Fruit fly (Drosophila melanogaster): ENCODE data around the gene Axs.

Axs gene

dm6 chrX:16632135-16632534, 51.6 kb downstream of the Axs start, which contains the start of gene CG9777:
CG9777 (minus strand) TSS chrX:16632235.
- no peak for TF ChIP-seq dimm (GFP tag; IDR thresholded peaks at IDR 0.05)
- TF ChIP-seq so (GFP tag; IDR thresholded peaks at IDR 0.05): no peak
- TF ChIP-seq Vsx1 (GFP tag; optimal IDR thresholded peaks at IDR 0.05): no peak
- no peak for TF ChIP-seq CG13624 (GFP tag; optimal IDR thresholded peaks at IDR 0.05)
- no peak for TF ChIP-seq CG17361 (GFP tag; IDR thresholded peaks at IDR 0.05)
- no peak for TF ChIP-seq nerfin-2 (GFP tag; IDR thresholded peaks at IDR 0.05; ENCODE audit: partially characterized antibody)
- no peak for TF ChIP-seq CG14667 (GFP tag; IDR thresholded peaks at IDR 0.05)
- no peak for TF ChIP-seq ATbp (GFP tag; optimal IDR thresholded peaks at IDR 0.05)
- TF ChIP-seq Doc3 (GFP tag; IDR thresholded peaks at IDR 0.05; ENCODE audit: partially characterized antibody): no peak
- no peak for TF ChIP-seq fu2 (GFP tag; optimal IDR thresholded peaks at IDR 0.05)
- no peak for TF ChIP-seq org-1 (GFP tag; optimal IDR thresholded peaks at IDR 0.05)
- no peak for TF ChIP-seq CG13424 (tag; optimal IDR thresholded peaks at IDR 0.05)
- TF ChIP-seq NFAT (GFP tag; IDR thresholded peaks at IDR 0.05): no peak
- no peak for TF ChIP-seq ssp (GFP tag; IDR thresholded peaks at IDR 0.05)
- no peak for TF ChIP-seq CG14441 (GFP tag; IDR thresholded peaks at IDR 0.05)
- no peak for TF ChIP-seq CG13123 (GFP tag; optimal IDR thresholded peaks at IDR 0.05)
- TF ChIP-seq CG6854 (GFP tag; optimal IDR thresholded peaks at IDR 0.05): no peak
- TF ChIP-seq sima (GFP tag; optimal IDR thresholded peaks at IDR 0.05): no peak
- no peak for TF ChIP-seq jumu (GFP tag; optimal IDR thresholded peaks at IDR 0.05)
- no peak for TF ChIP-seq exex (tag; optimal IDR thresholded peaks at IDR 0.05)

All from whole organism, embryonic.